Worm (Caenorhabditis elegans) whole organism, L1 larva: ENCODE measurements around the gene Y116A8A.7.
A peak's percentile ranks its signal among the peaks of the same experiment; 100 is the strongest.

Experiments
- Y116A8C.19 ChIP-seq: sonication (generic microtip); optimal IDR thresholded peaks from 2 replicates; lab custom pipeline; 2016; ENCODE audit warnings: missing compliant biosample characterization, missing genetic modification characterization, borderline replicate concordance
- efl-1 ChIP-seq, 4 experiments: fragments of 150-350 bp; optimal IDR thresholded peaks in 3 of 4; peaks in 1 of 4; 1 replicate in 1 of 4; 2 replicates in 3 of 4; lab custom pipeline; 2014; ENCODE audit warnings: missing biosample characterization in 2 of 4, missing genetic modification characterization in 2 of 4, missing genetic modification reagents in 2 of 4
- egl-13 ChIP-seq: sonication (generic microtip); optimal IDR thresholded peaks from 2 replicates; lab custom pipeline; 2016; ENCODE audit warnings: missing genotype, missing genetic modification reagents, missing genetic modification characterization, missing compliant biosample characterization
- elt-2 ChIP-seq: sonication (generic microtip); optimal IDR thresholded peaks from 2 replicates; lab custom pipeline; 2016; ENCODE audit warnings: missing genetic modification characterization, mild to moderate bottlenecking, inconsistent platforms, missing compliant biosample characterization, missing genetic modification reagents
- elt-3 ChIP-seq, 6 experiments: fragments of 150-350 bp in 1 of 6; sonication (generic microtip); optimal IDR thresholded peaks; 2 replicates each; lab custom pipeline; 2017 to 2018; ENCODE audit warnings: missing biosample characterization in 6 of 6, missing genetic modification characterization in 6 of 6, inconsistent platforms in 1 of 6
- ets-5 ChIP-seq: fragments of 200-800 bp; sonication (Bioruptor generic); IDR thresholded peaks from 2 replicates; pipeline ENCODE4 v1.3.6; 2022; ENCODE audit warnings: missing genetic modification characterization, missing compliant biosample characterization
- fkh-10 ChIP-seq: sonication (generic microtip); optimal IDR thresholded peaks from 2 replicates; lab custom pipeline; 2017; ENCODE audit warnings: missing biosample characterization, missing genetic modification reagents, missing genetic modification characterization
- grh-1 ChIP-seq: fragments of 200-800 bp; sonication (Bioruptor generic); IDR thresholded peaks from 2 replicates; pipeline ENCODE4 v1.3.6; 2022; ENCODE audit warnings: missing genetic modification reagents, missing genetic modification characterization, missing compliant biosample characterization
- hlh-4 ChIP-seq: sonication (generic microtip); optimal IDR thresholded peaks from 2 replicates; lab custom pipeline; 2016; ENCODE audit warnings: mild to moderate bottlenecking, missing genetic modification characterization, missing compliant biosample characterization
- irx-1 ChIP-seq: sonication (generic microtip); optimal IDR thresholded peaks from 2 replicates; lab custom pipeline; 2016; ENCODE audit warnings: missing genetic modification characterization, missing compliant biosample characterization
- jun-1 ChIP-seq: fragments of 150-350 bp; optimal IDR thresholded peaks from 2 replicates; lab custom pipeline; 2014; ENCODE audit warnings: missing biosample characterization, missing genetic modification reagents, missing genetic modification characterization
- lin-39 ChIP-seq: fragments of 150-350 bp; optimal IDR thresholded peaks from 2 replicates; lab custom pipeline; 2014; ENCODE audit warnings: missing biosample characterization, missing genetic modification reagents, missing genetic modification characterization
- mab-9 ChIP-seq: fragments of 200-800 bp; sonication (Bioruptor generic); IDR thresholded peaks from 2 replicates; pipeline ENCODE4 v1.3.6; 2022; ENCODE audit warnings: missing genetic modification reagents, missing genetic modification characterization, missing compliant biosample characterization
- mdl-1 ChIP-seq, 2 experiments: fragments of 150-350 bp; optimal IDR thresholded peaks; 2 replicates each; lab custom pipeline; 2014 to 2017; ENCODE audit warnings: missing biosample characterization in 2 of 2, missing genetic modification characterization in 2 of 2, inconsistent platforms in 1 of 2
- mep-1 ChIP-seq: fragments of 150-350 bp; optimal IDR thresholded peaks from 2 replicates; lab custom pipeline; 2014; ENCODE audit warnings: missing biosample characterization, missing genetic modification characterization
- nhr-19 ChIP-seq: fragments of 200-800 bp; sonication (Bioruptor generic); conservative IDR thresholded peaks from 2 replicates; pipeline ENCODE4 v1.3.6; 2022; ENCODE audit warnings: missing genetic modification characterization, missing compliant biosample characterization
- nhr-20 ChIP-seq: sonication (generic microtip); optimal IDR thresholded peaks from 2 replicates; lab custom pipeline; 2016; ENCODE audit warnings: mild to moderate bottlenecking, missing genetic modification characterization, missing compliant biosample characterization
- nhr-28 ChIP-seq: fragments of 150-350 bp; optimal IDR thresholded peaks from 2 replicates; lab custom pipeline; 2014; ENCODE audit warnings: missing biosample characterization, missing genetic modification characterization
- nhr-47 ChIP-seq: sonication (generic microtip); optimal IDR thresholded peaks from 2 replicates; lab custom pipeline; 2016; ENCODE audit warnings: mild to moderate bottlenecking, missing genetic modification characterization, moderate library complexity, missing compliant biosample characterization
- nhr-71 ChIP-seq: sonication (generic microtip); optimal IDR thresholded peaks from 2 replicates; lab custom pipeline; 2016; ENCODE audit warnings: mild to moderate bottlenecking, missing genetic modification characterization, moderate library complexity, missing compliant biosample characterization
- nhr-76 ChIP-seq: sonication (generic microtip); optimal IDR thresholded peaks from 2 replicates; lab custom pipeline; 2017; ENCODE audit warnings: missing biosample characterization, missing genetic modification characterization
- pax-3 ChIP-seq: fragments of 200-800 bp; sonication (Bioruptor generic); optimal IDR thresholded peaks from 2 replicates; lab custom pipeline; 2018; ENCODE audit warnings: mild to moderate bottlenecking, missing genetic modification characterization, moderate library complexity, missing compliant biosample characterization
- snu-23 ChIP-seq: sonication (generic microtip); optimal IDR thresholded peaks from 2 replicates; lab custom pipeline; 2016; ENCODE audit warnings: missing genetic modification characterization, missing compliant biosample characterization
- sox-4 ChIP-seq: sonication (generic microtip); optimal IDR thresholded peaks from 2 replicates; lab custom pipeline; 2016; ENCODE audit warnings: missing genetic modification characterization, missing compliant biosample characterization
- sptf-1 ChIP-seq: fragments of 150-350 bp; optimal IDR thresholded peaks from 2 replicates; lab custom pipeline; 2014; ENCODE audit warnings: missing biosample characterization, missing genetic modification characterization
- tbx-2 ChIP-seq: sonication (generic microtip); optimal IDR thresholded peaks from 2 replicates; lab custom pipeline; 2016; ENCODE audit warnings: missing genetic modification characterization, missing compliant biosample characterization
- unc-130 ChIP-seq: fragments of 150-350 bp; optimal IDR thresholded peaks from 2 replicates; lab custom pipeline; 2017; ENCODE audit warnings: missing biosample characterization, missing genetic modification characterization, inconsistent platforms
- unc-30 ChIP-seq: sonication (generic microtip); optimal IDR thresholded peaks from 2 replicates; lab custom pipeline; 2017; ENCODE audit warnings: missing biosample characterization, missing genetic modification characterization
- unc-86 ChIP-seq: sonication (generic microtip); optimal IDR thresholded peaks from 2 replicates; lab custom pipeline; 2016; ENCODE audit warnings: missing genetic modification characterization, missing compliant biosample characterization
- unc-98 ChIP-seq: fragments of 200-800 bp; sonication (Bioruptor generic); IDR thresholded peaks from 2 replicates; pipeline ENCODE4 v1.3.6; 2022; ENCODE audit warnings: missing genetic modification characterization, missing compliant biosample characterization
- xbp-1 ChIP-seq: sonication (generic microtip); optimal IDR thresholded peaks from 2 replicates; lab custom pipeline; 2016; ENCODE audit warnings: missing genetic modification characterization, missing compliant biosample characterization
- ztf-11 ChIP-seq, 2 experiments: sonication (generic microtip); optimal IDR thresholded peaks; 2 replicates each; lab custom pipeline; 2016 to 2017; ENCODE audit warnings: missing genetic modification characterization in 2 of 2, missing biosample characterization in 1 of 2, missing compliant biosample characterization in 1 of 2

Y116A8A.7 gene

DNA sequence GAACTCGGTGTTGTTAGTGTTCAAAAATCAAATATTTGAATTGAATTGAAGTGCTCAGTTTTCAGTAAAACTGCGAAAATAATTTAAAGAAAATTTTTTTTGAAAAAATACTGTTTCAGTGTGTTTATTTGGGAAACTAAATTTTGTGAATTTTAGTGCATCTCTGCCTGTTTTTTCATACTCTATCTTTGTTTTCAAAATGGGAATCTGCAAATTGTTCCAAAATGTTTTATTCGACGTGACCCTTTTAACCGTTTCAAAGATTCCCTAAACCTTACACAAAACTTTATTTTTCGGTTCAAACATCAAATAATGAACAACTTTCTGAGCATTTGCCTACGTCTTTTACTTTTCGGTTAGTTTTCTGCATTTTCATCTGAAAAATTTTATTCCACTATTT is at the start of gene Y116A8A.7:
Gene Y116A8A.7 (plus strand): TSS at position 301 of the 400 bp plus-strand sequence.
- TF ChIP-seq irx-1 (tag; lab: Kevin White, UChicago) (no peak), xbp-1 (tag; lab: Kevin White, UChicago) (no peak), nhr-28 (no peak), efl-1 (optimal IDR thresholded peaks at IDR 0.05; lab: Kevin White, UChicago) (no peak), efl-1 (GFP tag; optimal IDR thresholded peaks at IDR 0.05 in 1 of 2; lab: Kevin White, UChicago) (peak in 1 of 2 experiments; percentile 57)
- TF ChIP-seq, all 84 proteins: peak for 1

- TF ChIP-seq fkh-10 (GFP tag; lab: Kevin White, UChicago) (no peak), unc-98 (GFP tag; lab: Robert Waterston, UW) (no peak), grh-1 (no peak), ets-5 (GFP tag; lab: Robert Waterston, UW) (no peak), nhr-19 (GFP tag; lab: Robert Waterston, UW) (no peak), pax-3 (tag; lab: Kevin White, UChicago) (no peak), sox-4 (tag; lab: Kevin White, UChicago) (no peak), mab-9 (GFP tag; lab: Robert Waterston, UW) (no peak), sptf-1 (tag; lab: Kevin White, UChicago) (no peak), snu-23 (GFP tag; lab: Kevin White, UChicago) (no peak), elt-2 (tag; lab: Kevin White, UChicago) (no peak), jun-1 (tag; lab: Kevin White, UChicago) (no peak), ztf-11 (tag; optimal IDR thresholded peaks at IDR 0.05; lab: Kevin White, UChicago) (no peak), mep-1 (tag; lab: Kevin White, UChicago) (no peak)
Measured at ce11 chrIV:16787024-16787423, 43.0 kb upstream of the Y116A8A.7 start, which contains the start of gene Y43D4A.6. Y43D4A.6 (plus strand) TSS chrIV:16787324.

- TF ChIP-seq mdl-1 (tag; optimal IDR thresholded peaks at IDR 0.05; lab: Kevin White, UChicago) (no peak), egl-13 (tag; lab: Kevin White, UChicago) (no peak), unc-130 (tag; lab: Kevin White, UChicago) (no peak), elt-3 (tag; optimal IDR thresholded peaks at IDR 0.05; lab: Kevin White, UChicago) (no peak), nhr-20 (tag; lab: Kevin White, UChicago) (no peak), lin-39 (tag; lab: Kevin White, UChicago) (no peak), hlh-4 (tag; lab: Kevin White, UChicago) (no peak), unc-86 (tag; lab: Kevin White, UChicago) (no peak), Y116A8C.19 (tag; lab: Kevin White, UChicago) (no peak), tbx-2 (tag; lab: Kevin White, UChicago) (no peak)
Measured at ce11 chrIV:16806352-16806751, 23.6 kb upstream of the Y116A8A.7 start, which contains the start of gene clec-193. clec-193 (minus strand) TSS chrIV:16806452.

- TF ChIP-seq efl-1 (optimal IDR thresholded peaks at IDR 0.05; lab: Kevin White, UChicago) (no peak), efl-1 (GFP tag; optimal IDR thresholded peaks at IDR 0.05 in 1 of 2; lab: Kevin White, UChicago) (peak in 1 of 2 experiments; percentile 7), unc-30 (tag; lab: Kevin White, UChicago) (no peak), sptf-1 (tag; lab: Kevin White, UChicago) (no peak), nhr-47 (tag; lab: Kevin White, UChicago) (peak; percentile 5), nhr-71 (peak; percentile 32)
Measured at ce11 chrIV:16812116-16812515, 17.9 kb upstream of the Y116A8A.7 start.

DNA sequence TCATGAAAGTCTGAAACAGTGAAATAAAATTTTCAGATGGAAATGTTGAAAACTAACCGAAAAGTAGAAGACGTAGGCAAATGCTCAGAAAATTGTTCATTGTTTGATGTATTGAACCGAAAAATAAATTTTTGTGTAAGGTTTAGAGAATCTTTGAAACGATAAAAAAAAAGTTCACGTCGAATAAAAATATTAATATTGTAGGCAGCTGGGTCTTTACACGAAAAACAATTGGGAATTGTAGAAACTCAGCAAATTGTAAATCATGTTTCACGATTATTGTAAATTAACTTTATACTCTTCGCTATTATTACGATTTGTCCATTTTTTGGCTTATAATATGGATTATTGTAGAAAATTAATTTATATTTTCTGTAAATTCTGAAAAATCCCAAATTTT is 16.2 kb upstream of the Y116A8A.7 start, which contains the start of gene Y116A8A.2:
Gene Y116A8A.2 (minus strand): TSS at position 101 of the 400 bp plus-strand sequence.
- no peak for TF ChIP-seq nhr-76 (tag; lab: Kevin White, UChicago)
